Worm (Caenorhabditis elegans): Measurements from ENCODE around the gene C01G6.2.

DNA sequence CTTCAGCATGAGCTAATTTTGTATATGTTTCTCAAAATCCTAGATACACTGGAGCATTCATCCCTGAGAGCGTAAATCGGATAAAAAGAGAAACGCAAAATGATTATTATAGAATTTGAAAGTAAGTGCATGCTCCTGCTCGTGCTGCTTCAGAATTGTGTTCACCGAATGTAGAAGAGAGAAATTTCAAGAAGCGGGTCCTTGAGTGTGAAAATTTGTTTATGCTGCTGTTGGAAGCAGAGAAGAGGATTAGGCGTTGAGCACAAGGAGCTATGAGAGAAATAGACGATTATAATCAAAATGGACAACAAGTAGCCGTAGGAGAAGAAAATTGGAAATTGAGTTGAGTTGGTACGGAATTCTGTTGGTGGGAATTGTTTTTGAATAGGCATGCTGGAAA lies 44.8 kb downstream of the C01G6.2 start:
- TF ChIP-seq zag-1 (tag; optimal IDR thresholded peaks at IDR 0.05): no peak
- no peak for TF ChIP-seq nhr-237 (tag; optimal IDR thresholded peaks at IDR 0.05)
- TF ChIP-seq nhr-11 (tag; optimal IDR thresholded peaks at IDR 0.05): no peak
